Fruit fly (Drosophila melanogaster) whole organism, embryonic: Measurements from ENCODE around the gene retm.

Source experiments
- Adf1 ChIP-seq: fragments of 200-800 bp; sonication (Bioruptor generic); IDR thresholded peaks from 2 replicates; pipeline ENCODE4 v1.3.6; 2022; ENCODE audit warnings: missing biosample characterization, missing genetic modification characterization
- Atf3 ChIP-seq: fragments of 200-800 bp; sonication (Bioruptor generic); optimal IDR thresholded peaks from 3 replicates; lab custom pipeline; 2016; ENCODE audit warnings: missing biosample characterization, missing genetic modification characterization
- Awh ChIP-seq: fragments of 200-800 bp; sonication (Bioruptor generic); IDR thresholded peaks from 2 replicates; pipeline ENCODE4, ENCODE4 v1.3.6; 2022; ENCODE audit warnings: missing biosample characterization, missing genetic modification characterization
- CG11093 ChIP-seq: fragments of 200-800 bp; sonication (Bioruptor generic); IDR thresholded peaks from 3 replicates; pipeline ENCODE4 v1.3.6; 2022; ENCODE audit warnings: missing biosample characterization, missing genetic modification characterization
- CG11560 ChIP-seq: fragments of 200-800 bp; sonication (Bioruptor generic); IDR thresholded peaks from 3 replicates; pipeline ENCODE4 v1.3.6; 2022; ENCODE audit warnings: missing biosample characterization, missing genetic modification characterization
- CG12155 ChIP-seq: fragments of 200-800 bp; sonication (Bioruptor generic); optimal IDR thresholded peaks from 3 replicates; lab custom pipeline; 2016; ENCODE audit warnings: missing biosample characterization, missing genetic modification characterization
- CG12391 ChIP-seq: fragments of 200-800 bp; sonication (Bioruptor generic); optimal IDR thresholded peaks from 3 replicates; lab custom pipeline; 2018; ENCODE audit warnings: missing biosample characterization, mild to moderate bottlenecking, missing genetic modification characterization, moderate library complexity
- CG1647 ChIP-seq: fragments of 200-800 bp; sonication (Bioruptor generic); optimal IDR thresholded peaks from 3 replicates; lab custom pipeline; 2016; ENCODE audit warnings: missing biosample characterization, missing genetic modification characterization
- CG2116 ChIP-seq: fragments of 200-800 bp; sonication (Bioruptor generic); optimal IDR thresholded peaks from 3 replicates; lab custom pipeline; 2018; ENCODE audit warnings: missing biosample characterization, mild to moderate bottlenecking, missing genetic modification characterization
- CG2678 ChIP-seq: fragments of 200-800 bp; sonication (Bioruptor generic); optimal IDR thresholded peaks from 3 replicates; lab custom pipeline; 2019; ENCODE audit warnings: missing biosample characterization, mild to moderate bottlenecking, missing genetic modification characterization, moderate library complexity
- CG34422 ChIP-seq: fragments of 200-800 bp; sonication (Bioruptor generic); IDR thresholded peaks from 3 replicates; pipeline ENCODE4 v1.3.6; 2022; ENCODE audit warnings: missing biosample characterization, missing genetic modification characterization
- CG6254 ChIP-seq: fragments of 200-800 bp; sonication (Bioruptor generic); optimal IDR thresholded peaks from 3 replicates; lab custom pipeline; 2017; ENCODE audit warnings: mild to moderate bottlenecking, missing biosample characterization, missing genetic modification reagents, missing genetic modification characterization
- CG6272 ChIP-seq: fragments of 200-800 bp; sonication (Bioruptor generic); IDR thresholded peaks from 2 replicates; pipeline ENCODE4 v1.3.6; 2022; ENCODE audit warnings: missing biosample characterization, missing genetic modification characterization
- CG6791 ChIP-seq: fragments of 200-800 bp; sonication (Bioruptor generic); IDR thresholded peaks from 3 replicates; pipeline ENCODE4 v1.3.6; 2022; ENCODE audit warnings: missing biosample characterization, missing genetic modification characterization; ENCODE audit not compliant: partially characterized antibody
- CG8478 ChIP-seq: fragments of >200 bp; optimal IDR thresholded peaks from 2 replicates; lab custom pipeline; 2018
- CG9215 ChIP-seq: fragments of 200-800 bp; sonication (Bioruptor generic); IDR thresholded peaks from 2 replicates; pipeline ENCODE4 v1.3.6; 2022; ENCODE audit warnings: missing biosample characterization, missing genetic modification characterization
- Dad ChIP-seq: fragments of 200-800 bp; sonication (Bioruptor generic); optimal IDR thresholded peaks from 3 replicates; lab custom pipeline; 2016; ENCODE audit warnings: missing biosample characterization, missing genetic modification characterization
- Dip3 ChIP-seq: fragments of 200-800 bp; sonication (Bioruptor generic); optimal IDR thresholded peaks from 3 replicates; lab custom pipeline; 2016; ENCODE audit warnings: missing biosample characterization, missing genetic modification characterization
- Doc3 ChIP-seq: fragments of 200-800 bp; sonication (Bioruptor generic); IDR thresholded peaks from 3 replicates; pipeline ENCODE4 v1.3.6; 2022; ENCODE audit warnings: missing biosample characterization, missing genetic modification characterization; ENCODE audit not compliant: partially characterized antibody
- Dp ChIP-seq: fragments of 200-800 bp; sonication (Bioruptor generic); optimal IDR thresholded peaks from 2 replicates; lab custom pipeline; 2018; ENCODE audit warnings: missing biosample characterization, mild to moderate bottlenecking, missing genetic modification characterization, moderate library complexity
- Dref ChIP-seq: fragments of 200-800 bp; sonication (Bioruptor generic); IDR thresholded peaks from 2 replicates; pipeline ENCODE4 v1.3.6; 2022; ENCODE audit warnings: missing biosample characterization, missing genetic modification characterization
- Ets65A ChIP-seq: fragments of 200-800 bp; sonication (Bioruptor generic); peaks from one replicate; lab custom pipeline; 2016; ENCODE audit warnings: missing biosample characterization, missing genetic modification characterization
- Fer2 ChIP-seq: fragments of 200-800 bp; sonication (Bioruptor generic); optimal IDR thresholded peaks from 2 replicates; lab custom pipeline; 2018; ENCODE audit warnings: missing biosample characterization, mild to moderate bottlenecking, missing genetic modification characterization, moderate library complexity
- HmgD ChIP-seq: fragments of 200-800 bp; sonication (Bioruptor generic); optimal IDR thresholded peaks from 3 replicates; lab custom pipeline; 2016; ENCODE audit warnings: missing biosample characterization, missing genetic modification characterization
- Side ChIP-seq: fragments of 200-800 bp; sonication (Bioruptor generic); optimal IDR thresholded peaks from 2 replicates; lab custom pipeline; 2016; ENCODE audit warnings: missing biosample characterization, missing genetic modification characterization
- Sox100B ChIP-seq: fragments of 200-800 bp; sonication (Bioruptor generic); optimal IDR thresholded peaks from 3 replicates; lab custom pipeline; 2018; ENCODE audit warnings: missing biosample characterization, mild to moderate bottlenecking, missing genetic modification characterization
- Sry-β ChIP-seq: fragments of 200-800 bp; sonication (Bioruptor generic); optimal IDR thresholded peaks from 2 replicates; lab custom pipeline; 2018; ENCODE audit warnings: missing biosample characterization, mild to moderate bottlenecking, missing genetic modification characterization, moderate library complexity
- Vsx1 ChIP-seq: fragments of 200-800 bp; sonication (Bioruptor generic); optimal IDR thresholded peaks from 2 replicates; lab custom pipeline; 2017; ENCODE audit warnings: missing biosample characterization, mild to moderate bottlenecking, missing genetic modification characterization, missing genetic modification reagents
- aop ChIP-seq: fragments of 200-800 bp; sonication (Bioruptor generic); IDR thresholded peaks from 2 replicates; pipeline ENCODE4 v1.3.6; 2022; ENCODE audit warnings: missing biosample characterization, missing genetic modification characterization
- ara ChIP-seq: fragments of 200-800 bp; sonication (Bioruptor generic); IDR thresholded peaks from 2 replicates; pipeline ENCODE4 v1.3.6; 2022; ENCODE audit warnings: missing biosample characterization, missing genetic modification characterization
- bab2 ChIP-seq: fragments of 200-800 bp; sonication (Bioruptor generic); optimal IDR thresholded peaks from 2 replicates; lab custom pipeline; 2016; ENCODE audit warnings: missing biosample characterization, missing genetic modification characterization
- cad ChIP-seq: fragments of >200 bp; optimal IDR thresholded peaks from 2 replicates; lab custom pipeline; 2017; ENCODE audit warnings: missing biosample characterization, missing genetic modification characterization
- caup ChIP-seq: fragments of 200-800 bp; sonication (Bioruptor generic); optimal IDR thresholded peaks from 3 replicates; lab custom pipeline; 2017; ENCODE audit warnings: missing biosample characterization, mild to moderate bottlenecking, missing genetic modification characterization, moderate library complexity; ENCODE audit not compliant: severe bottlenecking
- chinmo ChIP-seq: fragments of 200-800 bp; sonication (Bioruptor generic); IDR thresholded peaks from 4 replicates; pipeline ENCODE4 v1.3.6; 2022; ENCODE audit warnings: missing biosample characterization, missing genetic modification characterization; ENCODE audit not compliant: partially characterized antibody
- chm ChIP-seq: fragments of 200-800 bp; sonication (Bioruptor generic); IDR thresholded peaks from 2 replicates; pipeline ENCODE4 v1.3.6; 2022; ENCODE audit warnings: missing biosample characterization, missing genetic modification characterization
- ci ChIP-seq: fragments of 200-800 bp; sonication (Bioruptor generic); IDR thresholded peaks from 3 replicates; pipeline ENCODE4 v1.3.6; 2022; ENCODE audit warnings: missing biosample characterization, missing genetic modification characterization
- da ChIP-seq: fragments of 200-800 bp; sonication (Bioruptor generic); optimal IDR thresholded peaks from 2 replicates; lab custom pipeline; 2016; ENCODE audit warnings: missing biosample characterization, missing genetic modification characterization
- dpn ChIP-seq, 2 experiments: fragments of 200-800 bp; sonication (Bioruptor generic); optimal IDR thresholded peaks; 3 replicates each; lab custom pipeline; 2016; ENCODE audit warnings: missing biosample characterization in 2 of 2, missing genetic modification characterization in 2 of 2
- ewg ChIP-seq: fragments of 200-800 bp; sonication (Bioruptor generic); optimal IDR thresholded peaks from 3 replicates; lab custom pipeline; 2017; ENCODE audit warnings: mild to moderate bottlenecking, missing biosample characterization, missing genetic modification reagents, missing genetic modification characterization
- eyg ChIP-seq: fragments of 200-800 bp; sonication (Bioruptor generic); optimal IDR thresholded peaks from 3 replicates; lab custom pipeline; 2016; ENCODE audit warnings: missing biosample characterization, missing genetic modification characterization
- fd64A ChIP-seq: fragments of 200-800 bp; sonication (Bioruptor generic); optimal IDR thresholded peaks from 3 replicates; lab custom pipeline; 2018; ENCODE audit warnings: missing biosample characterization, mild to moderate bottlenecking, missing genetic modification characterization
- fru ChIP-seq: fragments of >200 bp; optimal IDR thresholded peaks from 2 replicates; lab custom pipeline; 2017
- hth ChIP-seq: fragments of >200 bp; optimal IDR thresholded peaks from 2 replicates; lab custom pipeline; 2017; ENCODE audit warnings: inconsistent platforms
- nau ChIP-seq: fragments of 200-800 bp; sonication (Bioruptor generic); optimal IDR thresholded peaks from 3 replicates; lab custom pipeline; 2017; ENCODE audit warnings: missing biosample characterization, mild to moderate bottlenecking, missing genetic modification characterization, missing genetic modification reagents
- p53 ChIP-seq: fragments of 200-800 bp; sonication (Bioruptor generic); optimal IDR thresholded peaks from 2 replicates; lab custom pipeline; 2016; ENCODE audit warnings: missing biosample characterization, missing genetic modification characterization
- pan ChIP-seq, 4 experiments: fragments of >200 bp in 3 of 4; fragments of 200-800 bp in 1 of 4; sonication (Bioruptor generic) in 1 of 4; optimal IDR thresholded peaks in 3 of 4; IDR thresholded peaks in 1 of 4; 2 replicates each; pipeline versions ENCODE4 v1.3.6 to Lab custom; 2017 to 2022; ENCODE audit warnings: missing biosample characterization in 2 of 4, missing genetic modification characterization in 2 of 4, mixed read lengths in 1 of 4
- ranshi ChIP-seq: fragments of 200-800 bp; sonication (Bioruptor generic); IDR thresholded peaks from 2 replicates; pipeline ENCODE4 v1.3.6; 2022; ENCODE audit warnings: missing biosample characterization, missing genetic modification characterization
- sens ChIP-seq: fragments of 200-800 bp; sonication (Bioruptor generic); peaks from one replicate; lab custom pipeline; 2016; ENCODE audit warnings: missing biosample characterization, missing genetic modification characterization
- seq ChIP-seq: fragments of 200-800 bp; sonication (Bioruptor generic); IDR thresholded peaks from 2 replicates; pipeline ENCODE4 v1.3.6; 2022; ENCODE audit warnings: missing biosample characterization, missing genetic modification characterization
- sisA ChIP-seq: fragments of 200-800 bp; sonication (Bioruptor generic); IDR thresholded peaks from 2 replicates; pipeline ENCODE4 v1.3.6; 2022; ENCODE audit warnings: missing biosample characterization, missing genetic modification characterization
- sr ChIP-seq: fragments of 200-800 bp; sonication (Bioruptor generic); IDR thresholded peaks from 3 replicates; pipeline ENCODE4 v1.3.6; 2022; ENCODE audit warnings: missing biosample characterization, missing genetic modification characterization
- yki ChIP-seq: fragments of >200 bp; optimal IDR thresholded peaks from 3 replicates; lab custom pipeline; 2018

Gene retm

dm6 chr2L:6463392-6463791 is 7.7 kb upstream of the retm start (continued):
- TF ChIP-seq Sry-β (GFP tag; lab: Kevin White, UChicago): no peak
- no peak for TF ChIP-seq dpn (GFP tag; optimal IDR thresholded peaks at IDR 0.05; lab: Kevin White, UChicago)
- no peak for TF ChIP-seq Sox100B
- peak; percentile 34; the same call in 1 of the 3 replicates for TF ChIP-seq sr (GFP tag; lab: Robert Waterston, UW)
- no peak for TF ChIP-seq aop (GFP tag; lab: Robert Waterston, UW)
- TF ChIP-seq fd64A (GFP tag; lab: Kevin White, UChicago): no peak
- TF ChIP-seq chinmo (GFP tag; lab: Robert Waterston, UW): no peak
- TF ChIP-seq ci (GFP tag; lab: Robert Waterston, UW): 0 out of 3 replicates have a peak, but pooled peaks have one; percentile 55
- TF ChIP-seq CG2678 (tag; lab: Kevin White, UChicago): no peak
- TF ChIP-seq CG6272 (GFP tag; lab: Robert Waterston, UW): 0 out of 2 replicates have a peak, but pooled peaks have one; percentile 12
- TF ChIP-seq CG8478: peak; percentile 66
- TF ChIP-seq ewg (GFP tag; lab: Kevin White, UChicago): no peak
- TF ChIP-seq ranshi: no peak
- TF ChIP-seq pan (optimal IDR thresholded peaks at IDR 0.05; lab: Kevin White, UChicago): no peak
- no peak for TF ChIP-seq pan (GFP tag; optimal IDR thresholded peaks at IDR 0.05 in 1 of 2, IDR thresholded peaks at IDR 0.05 in 1 of 2)
- TF ChIP-seq Dref (GFP tag; lab: Robert Waterston, UW): no peak
- TF ChIP-seq nau (GFP tag; lab: Kevin White, UChicago): no peak
- TF ChIP-seq CG12155 (GFP tag; lab: Kevin White, UChicago): no peak
- no peak for TF ChIP-seq eyg
- no peak for TF ChIP-seq Ets65A (GFP tag; lab: Kevin White, UChicago)
- no peak for TF ChIP-seq CG11560 (tag; lab: Robert Waterston, UW)
- TF ChIP-seq bab2: no peak
- no peak for TF ChIP-seq HmgD
- no peak for TF ChIP-seq Atf3 (GFP tag; lab: Kevin White, UChicago)
- 0 out of 2 replicates have a peak, but pooled peaks have one; percentile 10 for TF ChIP-seq ara
- peak; percentile 38; the same call in 1 of the 3 replicates for TF ChIP-seq CG11093 (GFP tag; lab: Robert Waterston, UW)
- TF ChIP-seq p53 (GFP tag; lab: Kevin White, UChicago): no peak
- TF ChIP-seq yki (lab: Kevin White, UChicago): no peak
- TF ChIP-seq CG34422: peak; percentile 18; the same call in 1 of the 3 replicates
- TF ChIP-seq caup (GFP tag; lab: Kevin White, UChicago): no peak
- TF ChIP-seq CG2116 (GFP tag; lab: Kevin White, UChicago): no peak
- TF ChIP-seq Dad (GFP tag; lab: Kevin White, UChicago): no peak
- TF ChIP-seq sisA (GFP tag; lab: Robert Waterston, UW): no peak
- no peak for TF ChIP-seq CG12391
- TF ChIP-seq CG1647 (GFP tag; lab: Kevin White, UChicago): no peak
- TF ChIP-seq seq (GFP tag; lab: Robert Waterston, UW): no peak
- no peak for TF ChIP-seq cad (GFP tag; lab: Kevin White, UChicago)
- TF ChIP-seq Dip3: no peak
- TF ChIP-seq Awh (GFP tag; lab: Robert Waterston, UW): peak; percentile 30; the same call in 1 of the 2 replicates
- no peak for TF ChIP-seq CG6254
- no peak for TF ChIP-seq hth
- no peak for TF ChIP-seq Adf1 (GFP tag; lab: Robert Waterston, UW)
- TF ChIP-seq Side (GFP tag; lab: Kevin White, UChicago): no peak
- TF ChIP-seq CG9215: no peak
- no peak for TF ChIP-seq CG6791
- TF ChIP-seq chm (GFP tag; lab: Robert Waterston, UW): no peak
- TF ChIP-seq fru (lab: Kevin White, UChicago): no peak
- TF ChIP-seq da (GFP tag; lab: Kevin White, UChicago): no peak
- TF ChIP-seq sens (GFP tag; lab: Kevin White, UChicago): peak; percentile 3
- no peak for TF ChIP-seq Fer2
- TF ChIP-seq Vsx1 (GFP tag; lab: Kevin White, UChicago): no peak
- no peak for TF ChIP-seq Dp (GFP tag; lab: Kevin White, UChicago)
- no peak for TF ChIP-seq Doc3
